Worm (Caenorhabditis elegans): Measurements from ENCODE around the gene Y71H2B.2.

Y71H2B.2 gene

ce11 chrIII:2647194-2647925 lies 24.4 kb downstream of the Y71H2B.2 start (continued):
- TF ChIP-seq nhr-20 (tag; optimal IDR thresholded peaks at IDR 0.05), result no peak

ce11 chrIII:2651519-2651918 lies 28.5 kb downstream of the Y71H2B.2 start:
- TF ChIP-seq zip-4 (GFP tag; optimal IDR thresholded peaks at IDR 0.05) (no peak), pag-3 (tag; optimal IDR thresholded peaks at IDR 0.05; ENCODE audit: borderline replicate concordance, insufficient read depth) (no peak), nhr-85 (tag) (peak; percentile 89), ces-1 (GFP tag; optimal IDR thresholded peaks at IDR 0.05) (no peak), tlp-1 (tag; optimal IDR thresholded peaks at IDR 0.05) (no peak), nhr-84 (tag; optimal IDR thresholded peaks at IDR 0.05) (no peak), swsn-7 (tag; optimal IDR thresholded peaks at IDR 0.05) (no peak), snu-23 (GFP tag; optimal IDR thresholded peaks at IDR 0.05) (peak; percentile 19), F16B12.6 (tag; optimal IDR thresholded peaks at IDR 0.05) (no peak), nhr-90 (tag; optimal IDR thresholded peaks at IDR 0.05; ENCODE audit: poor library complexity) (peak; percentile 31), grh-1 (GFP tag; IDR thresholded peaks at IDR 0.05) (0 out of 2 replicates have a peak, but pooled peaks have one; percentile 20), unc-62 (GFP tag; optimal IDR thresholded peaks at IDR 0.05) (no peak), egl-13 (tag; optimal IDR thresholded peaks at IDR 0.05) (no peak), blmp-1 (tag; optimal IDR thresholded peaks at IDR 0.05) (peak; percentile 47), nhr-12 (tag; optimal IDR thresholded peaks at IDR 0.05) (no peak), elt-2 (tag; optimal IDR thresholded peaks at IDR 0.05) (no peak), hlh-17 (GFP tag; optimal IDR thresholded peaks at IDR 0.05; ENCODE audit: borderline replicate concordance) (no peak), nhr-76 (tag; optimal IDR thresholded peaks at IDR 0.05) (no peak), mep-1 (tag; optimal IDR thresholded peaks at IDR 0.05) (peak; percentile 18), lin-14 (GFP tag; optimal IDR thresholded peaks at IDR 0.05) (peak; percentile 71), nhr-28 (tag; optimal IDR thresholded peaks at IDR 0.05) (no peak), fkh-4 (tag; optimal IDR thresholded peaks at IDR 0.05; ENCODE audit: borderline replicate concordance) (no peak), elt-3 (tag; optimal IDR thresholded peaks at IDR 0.05) (no peak), rnt-1 (tag; optimal IDR thresholded peaks at IDR 0.05) (no peak), unc-30 (tag; optimal IDR thresholded peaks at IDR 0.05) (no peak), lin-39 (tag; optimal IDR thresholded peaks at IDR 0.05) (no peak), unc-98 (GFP tag; IDR thresholded peaks at IDR 0.05) (no peak), ceh-63 (GFP tag; optimal IDR thresholded peaks at IDR 0.05) (no peak), sox-4 (tag; optimal IDR thresholded peaks at IDR 0.05) (no peak), nhr-71 (tag; optimal IDR thresholded peaks at IDR 0.05) (peak; percentile 7), sptf-1 (tag; optimal IDR thresholded peaks at IDR 0.05) (no peak), lin-13 (GFP tag; optimal IDR thresholded peaks at IDR 0.05) (no peak), hpl-2 (GFP tag; optimal IDR thresholded peaks at IDR 0.05) (no peak), lir-3 (tag; optimal IDR thresholded peaks at IDR 0.05; ENCODE audit: poor library complexity) (no peak), aha-1 (tag; optimal IDR thresholded peaks at IDR 0.05) (no peak)

- TF ChIP-seq elt-2 (tag; optimal IDR thresholded peaks at IDR 0.05) (peak; percentile 73), lin-14 (GFP tag; optimal IDR thresholded peaks at IDR 0.05) (no peak)
These were observed 30.0 kb downstream of the Y71H2B.2 start for ce11 chrIII:2652704-2653566.
